Worm (Caenorhabditis elegans) whole organism, L4 larva: Measurements from ENCODE around the gene R13A1.1.
A peak's percentile ranks its signal among the peaks of the same experiment; 100 is the strongest.

Source experiments
- D1046.2 ChIP-seq: fragments of 200-800 bp; sonication (Bioruptor generic); IDR thresholded peaks from 2 replicates; pipeline ENCODE4 v1.3.6; 2022; ENCODE audit warnings: missing genetic modification characterization, missing compliant biosample characterization
- F26F4.8 ChIP-seq: fragments of 200-800 bp; sonication (Bioruptor generic); conservative IDR thresholded peaks from 2 replicates; pipeline ENCODE4 v1.3.6; 2022; ENCODE audit warnings: missing genetic modification characterization, missing compliant biosample characterization
- F44E2.7 ChIP-seq: fragments of 200-800 bp; sonication (Bioruptor generic); IDR thresholded peaks from 2 replicates; pipeline ENCODE4 v2.1.2; 2022; ENCODE audit warnings: missing genetic modification characterization, missing compliant biosample characterization
- F49E8.2 ChIP-seq: sonication (generic microtip); optimal IDR thresholded peaks from 2 replicates; lab custom pipeline; 2016; ENCODE audit warnings: missing compliant biosample characterization, mild to moderate bottlenecking, missing genetic modification characterization, borderline replicate concordance
- R02D3.7 ChIP-seq: fragments of 150-350 bp; sonication (generic microtip); optimal IDR thresholded peaks from 3 replicates; lab custom pipeline; 2014; ENCODE audit warnings: missing biosample characterization, missing genetic modification characterization
- Y48G9A.11 ChIP-seq: fragments of 200-800 bp; sonication (Bioruptor generic); IDR thresholded peaks from 2 replicates; pipeline ENCODE4 v1.3.6; 2022; ENCODE audit warnings: missing genetic modification reagents, missing genetic modification characterization, missing compliant biosample characterization
- Y5F2A.4 ChIP-seq: fragments of 200-800 bp; sonication (Bioruptor generic); optimal IDR thresholded peaks from 2 replicates; lab custom pipeline; 2018; ENCODE audit warnings: mild to moderate bottlenecking, missing genetic modification characterization, missing compliant biosample characterization
- Y75B8A.6 ChIP-seq: fragments of 200-800 bp; sonication (Bioruptor generic); IDR thresholded peaks from 2 replicates; pipeline ENCODE4 v1.3.6; 2022; ENCODE audit warnings: missing genetic modification reagents, missing genetic modification characterization, missing compliant biosample characterization
- ZK546.5 ChIP-seq, 2 experiments: sonication (generic microtip); optimal IDR thresholded peaks; 2 replicates each; lab custom pipeline; 2017; ENCODE audit warnings: missing biosample characterization in 2 of 2, missing genetic modification characterization in 2 of 2
- aha-1 ChIP-seq: fragments of 150-350 bp; peaks from one replicate; lab custom pipeline; 2014; ENCODE audit warnings: missing biosample characterization, missing genetic modification characterization
- aly-2 ChIP-seq: sonication (generic microtip); optimal IDR thresholded peaks from 2 replicates; lab custom pipeline; 2018; ENCODE audit warnings: missing biosample characterization, missing genetic modification characterization
- ama-1 ChIP-seq: fragments of 150-350 bp; optimal IDR thresholded peaks from 2 replicates; lab custom pipeline; 2014; ENCODE audit warnings: inconsistent platforms, mixed read lengths
- ceh-28 ChIP-seq: fragments of 150-350 bp; optimal IDR thresholded peaks from 2 replicates; lab custom pipeline; 2014; ENCODE audit warnings: missing biosample characterization, missing genetic modification reagents, missing genetic modification characterization
- ceh-62 ChIP-seq: sonication (generic microtip); optimal IDR thresholded peaks from 2 replicates; lab custom pipeline; 2017; ENCODE audit warnings: missing biosample characterization, missing genetic modification characterization
- ceh-82 ChIP-seq: sonication (generic microtip); optimal IDR thresholded peaks from 2 replicates; lab custom pipeline; 2017; ENCODE audit warnings: missing biosample characterization, missing genetic modification characterization
- daf-16 ChIP-seq, 3 experiments: sonication (generic microtip); optimal IDR thresholded peaks; 2 replicates each; lab custom pipeline; 2016 to 2017; ENCODE audit warnings: missing genetic modification characterization in 3 of 3, missing genetic modification reagents in 3 of 3, mild to moderate bottlenecking in 2 of 3, missing compliant biosample characterization in 2 of 3, missing biosample characterization in 1 of 3, moderate library complexity in 1 of 3
- dmd-6 ChIP-seq: fragments of 200-800 bp; sonication (Bioruptor generic); IDR thresholded peaks from 2 replicates; pipeline ENCODE4 v1.3.6; 2022; ENCODE audit warnings: missing genetic modification reagents, missing genetic modification characterization, missing compliant biosample characterization
- egl-27 ChIP-seq: sonication (generic microtip); optimal IDR thresholded peaks from 3 replicates; lab custom pipeline; 2017; ENCODE audit warnings: missing biosample characterization, missing genetic modification reagents, missing genetic modification characterization
- egl-43 ChIP-seq: fragments of 200-800 bp; sonication (Bioruptor generic); IDR thresholded peaks from 2 replicates; pipeline ENCODE4 v1.3.6; 2022; ENCODE audit warnings: missing genetic modification reagents, missing genetic modification characterization, missing compliant biosample characterization
- fkh-10 ChIP-seq: fragments of 150-350 bp; optimal IDR thresholded peaks from 2 replicates; lab custom pipeline; 2014; ENCODE audit warnings: missing biosample characterization, missing genetic modification reagents, missing genetic modification characterization
- fos-1 ChIP-seq: fragments of 150-350 bp; optimal IDR thresholded peaks from 2 replicates; lab custom pipeline; 2014; ENCODE audit warnings: missing biosample characterization, missing genetic modification characterization
- gei-8 ChIP-seq: fragments of 200-800 bp; sonication (Bioruptor generic); optimal IDR thresholded peaks from 2 replicates; lab custom pipeline; 2018; ENCODE audit warnings: mild to moderate bottlenecking, missing genetic modification characterization, missing compliant biosample characterization
- hif-1 ChIP-seq, 2 experiments: sonication (generic microtip); optimal IDR thresholded peaks; 2 replicates each; lab custom pipeline; 2016 to 2017; ENCODE audit warnings: missing compliant biosample characterization in 2 of 2, missing genetic modification characterization in 2 of 2, missing genetic modification reagents in 2 of 2, missing genotype in 2 of 2, mild to moderate bottlenecking in 1 of 2
- hlh-11 ChIP-seq: fragments of 200-800 bp; sonication (Bioruptor generic); optimal IDR thresholded peaks from 2 replicates; lab custom pipeline; 2018; ENCODE audit warnings: mild to moderate bottlenecking, missing genetic modification characterization, missing compliant biosample characterization
- jun-1 ChIP-seq: fragments of 150-350 bp; optimal IDR thresholded peaks from 2 replicates; lab custom pipeline; 2014; ENCODE audit warnings: missing biosample characterization, missing genetic modification reagents, missing genetic modification characterization
- lin-1 ChIP-seq: fragments of 200-800 bp; sonication (Bioruptor generic); IDR thresholded peaks from 2 replicates; pipeline ENCODE4 v1.3.6; 2022; ENCODE audit warnings: missing genetic modification reagents, missing genetic modification characterization, missing compliant biosample characterization
- lin-15B ChIP-seq: fragments of 150-350 bp; sonication (generic microtip); optimal IDR thresholded peaks from 3 replicates; lab custom pipeline; 2014; ENCODE audit warnings: missing biosample characterization, missing genetic modification characterization
- lin-38 ChIP-seq: fragments of 200-800 bp; sonication (Bioruptor generic); IDR thresholded peaks from 2 replicates; pipeline ENCODE4 v1.3.6; 2022; ENCODE audit warnings: missing genetic modification reagents, missing genetic modification characterization, missing compliant biosample characterization
- lir-3 ChIP-seq: sonication (generic microtip); optimal IDR thresholded peaks from 2 replicates; lab custom pipeline; 2016; ENCODE audit warnings: mild to moderate bottlenecking, missing genetic modification characterization, missing compliant biosample characterization
- madf-9 ChIP-seq: fragments of 200-800 bp; sonication (Bioruptor generic); conservative IDR thresholded peaks from 2 replicates; pipeline ENCODE4 v1.3.6; 2022; ENCODE audit warnings: missing genetic modification reagents, missing genetic modification characterization, missing compliant biosample characterization
- mxl-3 ChIP-seq: fragments of 200-800 bp; sonication (Bioruptor generic); optimal IDR thresholded peaks from 2 replicates; lab custom pipeline; 2018; ENCODE audit warnings: mild to moderate bottlenecking, missing genetic modification characterization, missing compliant biosample characterization
- nhr-10 ChIP-seq: fragments of 150-350 bp; optimal IDR thresholded peaks from 2 replicates; lab custom pipeline; 2014; ENCODE audit warnings: missing biosample characterization, missing genetic modification characterization
- nhr-237 ChIP-seq: sonication (generic microtip); optimal IDR thresholded peaks from 2 replicates; lab custom pipeline; 2017; ENCODE audit warnings: missing biosample characterization, missing genetic modification characterization
- nhr-42 ChIP-seq: fragments of 200-800 bp; sonication (Bioruptor generic); IDR thresholded peaks from 2 replicates; pipeline ENCODE4 v1.3.6; 2022; ENCODE audit warnings: missing genetic modification characterization, missing compliant biosample characterization
- nhr-48 ChIP-seq: sonication (generic microtip); optimal IDR thresholded peaks from 2 replicates; lab custom pipeline; 2016; ENCODE audit warnings: mild to moderate bottlenecking, missing genetic modification characterization, missing compliant biosample characterization
- nhr-6 ChIP-seq: fragments of 150-350 bp; optimal IDR thresholded peaks from 2 replicates; lab custom pipeline; 2014; ENCODE audit warnings: missing biosample characterization, missing genetic modification characterization
- nhr-76 ChIP-seq: fragments of 150-350 bp; optimal IDR thresholded peaks from 2 replicates; lab custom pipeline; 2014; ENCODE audit warnings: missing biosample characterization, missing genetic modification characterization
- nhr-77 ChIP-seq: fragments of 150-350 bp; optimal IDR thresholded peaks from 2 replicates; lab custom pipeline; 2014; ENCODE audit warnings: missing biosample characterization, missing genetic modification characterization
- php-3 ChIP-seq: fragments of 200-800 bp; sonication (Bioruptor generic); IDR thresholded peaks from 2 replicates; pipeline ENCODE4 v1.3.6; 2022; ENCODE audit warnings: missing genetic modification reagents, missing genetic modification characterization, missing compliant biosample characterization
- skn-1 ChIP-seq: fragments of 150-350 bp; optimal IDR thresholded peaks from 2 replicates; lab custom pipeline; 2014; ENCODE audit warnings: missing biosample characterization, missing genetic modification characterization
- snpc-4 ChIP-seq: fragments of 150-350 bp; optimal IDR thresholded peaks from 2 replicates; lab custom pipeline; 2014; ENCODE audit warnings: missing biosample characterization, missing genetic modification characterization
- tag-97 ChIP-seq: fragments of 200-800 bp; sonication (Bioruptor generic); IDR thresholded peaks from 2 replicates; pipeline ENCODE4 v1.3.6; 2022; ENCODE audit warnings: missing genetic modification characterization, missing compliant biosample characterization
- tra-1 ChIP-seq: fragments of 200-800 bp; sonication (Bioruptor generic); IDR thresholded peaks from 2 replicates; pipeline ENCODE4 v1.3.6; 2022; ENCODE audit warnings: missing genetic modification reagents, missing genetic modification characterization, missing compliant biosample characterization
- unc-130 ChIP-seq: sonication (generic microtip); optimal IDR thresholded peaks from 2 replicates; lab custom pipeline; 2016; ENCODE audit warnings: missing genetic modification reagents, missing genetic modification characterization, missing compliant biosample characterization
- unc-39 ChIP-seq: sonication (generic microtip); optimal IDR thresholded peaks from 2 replicates; lab custom pipeline; 2017; ENCODE audit warnings: missing biosample characterization, missing genetic modification characterization
- zag-1 ChIP-seq: fragments of 150-350 bp; optimal IDR thresholded peaks from 2 replicates; lab custom pipeline; 2014; ENCODE audit warnings: missing biosample characterization, missing genetic modification characterization
- zfp-2 ChIP-seq: sonication (generic microtip); optimal IDR thresholded peaks from 2 replicates; lab custom pipeline; 2016; ENCODE audit warnings: mild to moderate bottlenecking, missing genetic modification characterization, missing compliant biosample characterization
- zip-2 ChIP-seq: fragments of 150-350 bp; optimal IDR thresholded peaks from 2 replicates; lab custom pipeline; 2014; ENCODE audit warnings: missing biosample characterization, missing genetic modification characterization
- ztf-7 ChIP-seq: fragments of 150-350 bp; optimal IDR thresholded peaks from 2 replicates; lab custom pipeline; 2014; ENCODE audit warnings: missing biosample characterization, missing genetic modification characterization

The R13A1.1 gene

ce11 chrIV:7230935-7231334 is 11.1 kb downstream of the R13A1.1 start, which contains the start of gene D2024.4:
TSS of gene D2024.4 (plus strand) at chrIV:7231235.
- TF ChIP-seq unc-130 (GFP tag; lab: Kevin White, UChicago) = no peak
- TF ChIP-seq R02D3.7 = no peak
- no peak for TF ChIP-seq mxl-3 (GFP tag; lab: Kevin White, UChicago)
- TF ChIP-seq F44E2.7 (GFP tag; lab: Robert Waterston, UW) = no peak
- no peak for TF ChIP-seq php-3 (GFP tag; lab: Robert Waterston, UW)
- TF ChIP-seq ceh-28 (tag; lab: Kevin White, UChicago) = no peak
- TF ChIP-seq egl-43 (GFP tag; lab: Robert Waterston, UW) = no peak
- TF ChIP-seq Y5F2A.4 = no peak
- TF ChIP-seq ZK546.5 (tag; optimal IDR thresholded peaks at IDR 0.05; lab: Kevin White, UChicago) = no peak
- TF ChIP-seq fkh-10 (GFP tag; lab: Kevin White, UChicago) = no peak
- no peak for TF ChIP-seq D1046.2 (GFP tag; lab: Robert Waterston, UW)
- TF ChIP-seq lir-3 (tag; lab: Kevin White, UChicago) = no peak
- no peak for TF ChIP-seq zip-2
- no peak for TF ChIP-seq lin-15B (tag; lab: Kevin White, UChicago)

DNA sequence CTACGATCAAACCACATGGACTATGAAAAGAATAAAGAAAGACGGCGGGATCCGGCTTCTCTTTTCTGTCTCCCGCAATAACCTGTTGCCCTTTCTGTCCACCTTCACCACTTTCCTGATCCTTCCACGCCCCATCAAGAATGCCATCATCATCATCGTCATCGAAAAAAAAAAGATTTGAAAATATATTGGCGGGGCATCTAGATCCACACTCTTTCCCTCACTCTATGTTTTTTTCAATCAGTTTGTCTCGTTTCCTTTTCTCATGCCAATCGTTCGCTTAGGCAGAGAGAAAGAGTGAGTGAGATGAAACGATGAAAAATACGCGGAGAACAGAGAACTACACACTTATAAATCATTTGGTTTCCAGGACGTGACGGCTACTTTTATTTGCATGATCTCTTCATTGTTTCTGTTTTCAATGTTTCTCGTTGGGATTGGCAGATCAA is 13.8 kb downstream of the R13A1.1 start:
- TF ChIP-seq nhr-76 (tag; lab: Kevin White, UChicago) (no peak), nhr-10 (tag; lab: Kevin White, UChicago) (no peak), ceh-82 (tag; lab: Kevin White, UChicago) (no peak), lin-1 (no peak), F49E8.2 (no peak), nhr-48 (peak; percentile 60), D1046.2 (GFP tag; lab: Robert Waterston, UW) (no peak), aha-1 (tag; lab: Kevin White, UChicago) (peak; percentile 41), tra-1 (GFP tag; lab: Robert Waterston, UW) (no peak), ceh-62 (tag; lab: Kevin White, UChicago) (no peak), fkh-10 (GFP tag; lab: Kevin White, UChicago) (no peak), Y48G9A.11 (GFP tag; lab: Robert Waterston, UW) (no peak), daf-16 (GFP tag; optimal IDR thresholded peaks at IDR 0.05; lab: Kevin White, UChicago) (peak in 1 of 2 experiments; percentile 52), daf-16 (tag; optimal IDR thresholded peaks at IDR 0.05; lab: Kevin White, UChicago) (no peak), lin-38 (no peak), egl-27 (no peak), ztf-7 (no peak), zip-2 (no peak), nhr-77 (tag; lab: Kevin White, UChicago) (no peak), zag-1 (no peak), gei-8 (GFP tag; lab: Kevin White, UChicago) (no peak), ama-1 (lab: Kevin White, UChicago) (no peak), skn-1 (tag; lab: Kevin White, UChicago) (no peak), F44E2.7 (GFP tag; lab: Robert Waterston, UW) (no peak), hif-1 (tag; optimal IDR thresholded peaks at IDR 0.05; lab: Kevin White, UChicago) (no peak), fos-1 (tag; lab: Kevin White, UChicago) (no peak), nhr-6 (tag; lab: Kevin White, UChicago) (no peak), jun-1 (tag; lab: Kevin White, UChicago) (no peak), aly-2 (tag; lab: Kevin White, UChicago) (no peak), snpc-4 (tag; lab: Kevin White, UChicago) (no peak), zfp-2 (no peak), Y5F2A.4 (no peak), Y75B8A.6 (no peak), ceh-28 (tag; lab: Kevin White, UChicago) (no peak), nhr-42 (GFP tag; lab: Robert Waterston, UW) (no peak), lin-15B (tag; lab: Kevin White, UChicago) (no peak), madf-9 (no peak), nhr-237 (tag; lab: Kevin White, UChicago) (no peak), tag-97 (GFP tag; lab: Robert Waterston, UW) (no peak), mxl-3 (GFP tag; lab: Kevin White, UChicago) (peak; percentile 78), dmd-6 (GFP tag; lab: Robert Waterston, UW) (no peak), R02D3.7 (no peak), unc-39 (tag; lab: Kevin White, UChicago) (no peak), hlh-11 (tag; lab: Kevin White, UChicago) (peak; percentile 81), F26F4.8 (GFP tag; lab: Robert Waterston, UW) (no peak), php-3 (GFP tag; lab: Robert Waterston, UW) (no peak)
